In the genomic region with DNA sequence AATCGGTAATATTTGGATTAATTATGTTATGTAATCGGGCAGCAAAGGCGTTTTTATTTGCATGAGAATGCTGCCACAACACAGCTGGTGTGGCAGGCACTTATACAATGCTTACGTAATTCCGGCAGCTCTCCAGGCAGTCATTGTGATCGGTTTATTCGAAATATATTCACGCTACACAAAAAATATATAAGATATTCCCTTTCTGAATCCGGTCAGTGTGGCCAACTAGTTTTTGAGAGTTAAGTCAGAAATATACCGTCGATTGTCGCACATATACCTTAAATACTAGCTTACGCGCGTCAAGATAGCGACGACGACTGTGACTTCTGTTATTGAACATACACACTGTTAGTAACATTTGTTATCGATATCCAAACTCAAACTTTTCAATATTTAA, we compare ENCODE assay signal across 4 fruit fly cellular contexts.
A peak's percentile ranks its signal among the peaks of the same experiment; 100 is the strongest.
TF ChIP-seq lines count a peak whose summit lies in the region.

A gene (minus strand): TSS at position 238 of the 400 bp plus-strand sequence.

- TF ChIP-seq CTCF in whole organism, embryonic (GFP tag; optimal IDR thresholded peaks at IDR 0.05; lab: Kevin White, UChicago), result no peak

TF ChIP-seq in whole organism, adult, 20 proteins besides CTCF, POLR2A, EP300 and RAD21:
- peak; percentile 7 for TF ChIP-seq bab1 (GFP tag; optimal IDR thresholded peaks at IDR 0.05; lab: Kevin White, UChicago)
- TF ChIP-seq cnc (optimal IDR thresholded peaks at IDR 0.05; lab: Kevin White, UChicago), result no peak
- TF ChIP-seq CG7101 (tag; optimal IDR thresholded peaks at IDR 0.05; lab: Kevin White, UChicago), result no peak
- no peak for TF ChIP-seq cic (GFP tag; optimal IDR thresholded peaks at IDR 0.05; lab: Kevin White, UChicago)
- peak; percentile 24 for TF ChIP-seq CG11617 (GFP tag; optimal IDR thresholded peaks at IDR 0.05; lab: Kevin White, UChicago)
- peak; percentile 16 for TF ChIP-seq Mnt (GFP tag; optimal IDR thresholded peaks at IDR 0.05; lab: Kevin White, UChicago)
TF ChIP-seq in whole organism, adult: peak in this region for 3.

TF ChIP-seq in whole organism, embryonic, 481 proteins besides CTCF, POLR2A, EP300 and RAD21 (continues in another document):
- TF ChIP-seq CG4617 (GFP tag; optimal IDR thresholded peaks at IDR 0.05; lab: Kevin White, UChicago; ENCODE audit: borderline replicate concordance) (peak; percentile 55), nmo (GFP tag; optimal IDR thresholded peaks at IDR 0.05; lab: Kevin White, UChicago) (peak; percentile 3), CHES-1-like (GFP tag; optimal IDR thresholded peaks at IDR 0.05; lab: Kevin White, UChicago) (no peak), HLH4C (GFP tag; IDR thresholded peaks at IDR 0.05; lab: Robert Waterston, UW; ENCODE audit: partially characterized antibody) (0 out of 3 replicates have a peak, but pooled peaks have one; percentile 32), CG9797 (GFP tag; optimal IDR thresholded peaks at IDR 0.05; lab: Kevin White, UChicago) (peak; percentile 69), gro (GFP tag; optimal IDR thresholded peaks at IDR 0.05; lab: Kevin White, UChicago) (no peak), Scr (GFP tag; IDR thresholded peaks at IDR 0.05; lab: Robert Waterston, UW; ENCODE audit: partially characterized antibody) (peak; percentile 20; the same call in 1 of the 2 replicates), E2f2 (GFP tag; IDR thresholded peaks at IDR 0.05; lab: Robert Waterston, UW) (0 out of 2 replicates have a peak, but pooled peaks have one; percentile 38), CG17802 (tag; optimal IDR thresholded peaks at IDR 0.05; lab: Kevin White, UChicago) (no peak), crp (GFP tag; optimal IDR thresholded peaks at IDR 0.05; lab: Kevin White, UChicago) (peak in 1 of 2 experiments; percentile 50), Bgb (GFP tag; IDR thresholded peaks at IDR 0.05; lab: Robert Waterston, UW; ENCODE audit: partially characterized antibody) (peak; percentile 38; the same call in 1 of the 2 replicates), CG30020 (tag; optimal IDR thresholded peaks at IDR 0.05; lab: Kevin White, UChicago) (peak; percentile 82), CG2712 (tag; optimal IDR thresholded peaks at IDR 0.05; lab: Kevin White, UChicago) (peak; percentile 16), CG3163 (GFP tag; optimal IDR thresholded peaks at IDR 0.05; lab: Kevin White, UChicago) (no peak), unc-4 (GFP tag; IDR thresholded peaks at IDR 0.05; lab: Robert Waterston, UW; ENCODE audit: partially characterized antibody) (peak; percentile 35; the same call in 1 of the 2 replicates), stwl (tag; optimal IDR thresholded peaks at IDR 0.05; lab: Kevin White, UChicago) (peak; percentile 56), CG2116 (GFP tag; optimal IDR thresholded peaks at IDR 0.05; lab: Kevin White, UChicago) (peak; percentile 20), Med (GFP tag; lab: Kevin White, UChicago) (peak; percentile 82), crol (GFP tag; IDR thresholded peaks at IDR 0.05; lab: Robert Waterston, UW) (no peak), Blimp-1 (GFP tag; optimal IDR thresholded peaks at IDR 0.05; lab: Kevin White, UChicago) (no peak), Pdp1 (GFP tag; optimal IDR thresholded peaks at IDR 0.05; lab: Kevin White, UChicago) (peak in 1 of 2 experiments; percentile 99), CG12769 (tag; optimal IDR thresholded peaks at IDR 0.05; lab: Kevin White, UChicago) (no peak), CG13287 (GFP tag; IDR thresholded peaks at IDR 0.05; lab: Robert Waterston, UW; ENCODE audit: partially characterized antibody) (peak; percentile 46; the same call in 1 of the 2 replicates)

TF ChIP-seq in whole organism, prepupa, 60 proteins besides CTCF, POLR2A, EP300 and RAD21:
- TF ChIP-seq CG8319 (GFP tag; optimal IDR thresholded peaks at IDR 0.05; lab: Kevin White, UChicago) (no peak), CG3919 (GFP tag; optimal IDR thresholded peaks at IDR 0.05; lab: Kevin White, UChicago) (no peak), svp (GFP tag; lab: Kevin White, UChicago) (peak; percentile 6), Gug (GFP tag; IDR thresholded peaks at IDR 0.05; lab: Robert Waterston, UW) (no peak), Eip78C (GFP tag; lab: Kevin White, UChicago) (peak; percentile 31), vri (GFP tag; optimal IDR thresholded peaks at IDR 0.05; lab: Kevin White, UChicago) (peak; percentile 77), CG34406 (GFP tag; optimal IDR thresholded peaks at IDR 0.05; lab: Kevin White, UChicago) (no peak), fd85E (GFP tag; optimal IDR thresholded peaks at IDR 0.05; lab: Kevin White, UChicago) (no peak), CG9139 (GFP tag; optimal IDR thresholded peaks at IDR 0.05; lab: Kevin White, UChicago) (no peak), lz (GFP tag; optimal IDR thresholded peaks at IDR 0.05; lab: Kevin White, UChicago) (no peak), Blimp-1 (GFP tag; optimal IDR thresholded peaks at IDR 0.05; lab: Kevin White, UChicago) (no peak)
TF ChIP-seq in whole organism, prepupa: peak in this region for 3.

TF ChIP-seq in whole organism, wandering third instar larva, 38 proteins besides CTCF, POLR2A, EP300 and RAD21:
- TF ChIP-seq dsf (GFP tag; optimal IDR thresholded peaks at IDR 0.05; lab: Kevin White, UChicago; ENCODE audit: borderline replicate concordance) (no peak), Sp1 (GFP tag; optimal IDR thresholded peaks at IDR 0.05; lab: Kevin White, UChicago) (no peak), Rel (GFP tag; optimal IDR thresholded peaks at IDR 0.05; lab: Kevin White, UChicago) (no peak), Rel (tag; optimal IDR thresholded peaks at IDR 0.05; lab: Kevin White, UChicago) (peak; percentile 38), CG9705 (GFP tag; optimal IDR thresholded peaks at IDR 0.05; lab: Kevin White, UChicago) (no peak), tai (GFP tag; optimal IDR thresholded peaks at IDR 0.05; lab: Kevin White, UChicago) (no peak), brk (GFP tag; optimal IDR thresholded peaks at IDR 0.05; lab: Kevin White, UChicago) (no peak), sage (GFP tag; optimal IDR thresholded peaks at IDR 0.05; lab: Kevin White, UChicago) (no peak)
TF ChIP-seq in whole organism, wandering third instar larva: peak in this region for 1.
